Fruit fly (Drosophila melanogaster) whole organism, adult: ENCODE data around the gene CG13287.

ENCODE experiments used
- CG33017 ChIP-seq: fragments of 200-800 bp; sonication (Bioruptor generic); optimal IDR thresholded peaks from 2 replicates; lab custom pipeline; 2018; ENCODE audit warnings: missing biosample characterization, mild to moderate bottlenecking, missing genetic modification characterization, moderate library complexity
- CG7101 ChIP-seq: fragments of 200-800 bp; sonication (Bioruptor generic); optimal IDR thresholded peaks from 2 replicates; lab custom pipeline; 2018; ENCODE audit warnings: missing biosample characterization, mild to moderate bottlenecking, missing genetic modification characterization, moderate library complexity
- bab1 ChIP-seq: fragments of 200-800 bp; sonication (Bioruptor generic); optimal IDR thresholded peaks from 3 replicates; lab custom pipeline; 2019; ENCODE audit warnings: missing biosample characterization, mild to moderate bottlenecking, missing genetic modification characterization, moderate library complexity
- cic ChIP-seq: fragments of 200-800 bp; sonication (Bioruptor generic); optimal IDR thresholded peaks from 2 replicates; lab custom pipeline; 2017; ENCODE audit warnings: missing biosample characterization, mild to moderate bottlenecking, missing genetic modification characterization, moderate library complexity
- ovo ChIP-seq: fragments of 200-800 bp; sonication (Bioruptor generic); optimal IDR thresholded peaks from 2 replicates; lab custom pipeline; 2016; ENCODE audit warnings: missing biosample characterization, missing genetic modification characterization
- tj ChIP-seq: fragments of 200-800 bp; sonication (Bioruptor generic); optimal IDR thresholded peaks from 3 replicates; lab custom pipeline; 2017; ENCODE audit warnings: missing biosample characterization, mild to moderate bottlenecking, missing genetic modification characterization, moderate library complexity
- toe ChIP-seq: fragments of 200-800 bp; sonication (Bioruptor generic); optimal IDR thresholded peaks from 2 replicates; lab custom pipeline; 2016; ENCODE audit warnings: missing biosample characterization, missing genetic modification characterization

DNA sequence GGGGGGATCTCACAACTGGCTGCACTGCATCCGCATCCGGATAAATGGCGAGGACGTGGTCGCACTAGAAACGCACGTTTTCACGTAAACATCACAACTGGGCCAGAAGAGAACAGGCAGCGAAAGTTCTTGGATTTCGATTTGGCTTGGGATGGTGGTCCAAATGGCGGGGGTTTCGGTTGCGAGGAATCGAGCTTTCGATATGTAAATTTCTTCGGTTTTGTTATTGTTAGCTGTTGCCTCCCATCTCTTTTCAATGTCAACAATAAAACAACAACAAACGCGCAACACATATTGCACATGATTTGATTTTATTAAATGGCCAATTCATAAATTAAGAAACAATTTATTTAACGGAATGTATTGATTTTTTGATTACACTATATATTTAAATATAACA, 39.1 kb downstream of the CG13287 start, which contains the start of gene PXo:
- no peak for TF ChIP-seq CG7101
- TF ChIP-seq tj = no peak
- no peak for TF ChIP-seq cic (GFP tag; lab: Kevin White, UChicago)
- TF ChIP-seq CG33017 (tag; lab: Kevin White, UChicago) = no peak
- no peak for TF ChIP-seq bab1 (GFP tag; lab: Kevin White, UChicago)
- TF ChIP-seq ovo (GFP tag; lab: Kevin White, UChicago) = no peak
- no peak for TF ChIP-seq toe (GFP tag; lab: Kevin White, UChicago)
